Worm (Caenorhabditis elegans) whole organism, L3 larva: ENCODE measurements around the gene osm-1.
A peak's percentile ranks its signal among the peaks of the same experiment; 100 is the strongest.

Source experiments
- ZK546.5 ChIP-seq: sonication (generic microtip); optimal IDR thresholded peaks from 2 replicates; lab custom pipeline; 2017; ENCODE audit warnings: missing biosample characterization, missing genetic modification characterization
- aly-2 ChIP-seq: fragments of 150-350 bp; optimal IDR thresholded peaks from 2 replicates; lab custom pipeline; 2014; ENCODE audit warnings: missing biosample characterization, missing genetic modification characterization
- ceh-16 ChIP-seq: sonication (generic microtip); optimal IDR thresholded peaks from 2 replicates; lab custom pipeline; 2017; ENCODE audit warnings: missing biosample characterization, missing genetic modification characterization
- ceh-82 ChIP-seq: fragments of 150-350 bp; optimal IDR thresholded peaks from 2 replicates; lab custom pipeline; 2014; ENCODE audit warnings: missing biosample characterization, missing genetic modification characterization
- ceh-9 ChIP-seq: sonication (generic microtip); optimal IDR thresholded peaks from 2 replicates; lab custom pipeline; 2018; ENCODE audit warnings: missing biosample characterization, missing genetic modification characterization
- daf-12 ChIP-seq: fragments of 150-350 bp; optimal IDR thresholded peaks from 2 replicates; lab custom pipeline; 2014; ENCODE audit warnings: missing biosample characterization, missing genetic modification reagents, missing genetic modification characterization
- egl-27 ChIP-seq: sonication (generic microtip); optimal IDR thresholded peaks from 4 replicates; lab custom pipeline; 2017; ENCODE audit warnings: missing biosample characterization, missing genetic modification reagents, missing genetic modification characterization
- egl-5 ChIP-seq: fragments of 150-350 bp; optimal IDR thresholded peaks from 2 replicates; lab custom pipeline; 2017; ENCODE audit warnings: missing biosample characterization, missing genetic modification reagents, missing genetic modification characterization, inconsistent platforms
- elt-1 ChIP-seq: fragments of 150-350 bp; optimal IDR thresholded peaks from 2 replicates; lab custom pipeline; 2014; ENCODE audit warnings: missing biosample characterization, missing genetic modification characterization
- elt-2 ChIP-seq: sonication (generic microtip); optimal IDR thresholded peaks from 2 replicates; lab custom pipeline; 2016; ENCODE audit warnings: missing genetic modification reagents, mild to moderate bottlenecking, missing genetic modification characterization, missing compliant biosample characterization
- fkh-10 ChIP-seq: sonication (generic microtip); optimal IDR thresholded peaks from 2 replicates; lab custom pipeline; 2017; ENCODE audit warnings: missing biosample characterization, missing genetic modification reagents, missing genetic modification characterization
- hmg-11 ChIP-seq: sonication (generic microtip); optimal IDR thresholded peaks from 2 replicates; lab custom pipeline; 2016; ENCODE audit warnings: missing genetic modification characterization, missing compliant biosample characterization
- lin-39 ChIP-seq: fragments of 150-350 bp; optimal IDR thresholded peaks from 2 replicates; lab custom pipeline; 2018; ENCODE audit warnings: missing biosample characterization, missing genetic modification reagents, missing genetic modification characterization
- lsy-12 ChIP-seq: sonication (generic microtip); optimal IDR thresholded peaks from 2 replicates; lab custom pipeline; 2016; ENCODE audit warnings: mild to moderate bottlenecking, missing genetic modification characterization, missing compliant biosample characterization
- mdl-1 ChIP-seq: fragments of 150-350 bp; optimal IDR thresholded peaks from 2 replicates; lab custom pipeline; 2014; ENCODE audit warnings: missing biosample characterization, missing genetic modification characterization
- mml-1 ChIP-seq: fragments of 150-350 bp; sonication (generic microtip); optimal IDR thresholded peaks from 3 replicates; lab custom pipeline; 2014; ENCODE audit warnings: missing biosample characterization, missing genetic modification characterization
- nfya-1 ChIP-seq: sonication (generic microtip); optimal IDR thresholded peaks from 2 replicates; lab custom pipeline; 2017; ENCODE audit warnings: missing genetic modification characterization, mild to moderate bottlenecking, missing compliant biosample characterization, antibody characterized with exemption, moderate library complexity; ENCODE audit not compliant: insufficient read depth
- nhr-11 ChIP-seq: fragments of 150-350 bp; optimal IDR thresholded peaks from 2 replicates; lab custom pipeline; 2014; ENCODE audit warnings: missing biosample characterization, missing genetic modification characterization
- nhr-23 ChIP-seq: fragments of 150-350 bp; optimal IDR thresholded peaks from 2 replicates; lab custom pipeline; 2014; ENCODE audit warnings: missing biosample characterization, missing genetic modification reagents, missing genetic modification characterization
- nhr-25 ChIP-seq: sonication (generic microtip); optimal IDR thresholded peaks from 2 replicates; lab custom pipeline; 2017; ENCODE audit warnings: missing biosample characterization, missing genetic modification characterization
- nhr-28 ChIP-seq: fragments of 150-350 bp; optimal IDR thresholded peaks from 2 replicates; lab custom pipeline; 2014; ENCODE audit warnings: missing biosample characterization, missing genetic modification characterization
- nhr-43 ChIP-seq: sonication (generic microtip); optimal IDR thresholded peaks from 2 replicates; lab custom pipeline; 2016; ENCODE audit warnings: mild to moderate bottlenecking, missing genetic modification characterization, missing compliant biosample characterization; ENCODE audit not compliant: poor library complexity, severe bottlenecking
- nhr-67 ChIP-seq: fragments of 150-350 bp; optimal IDR thresholded peaks from 2 replicates; lab custom pipeline; 2014; ENCODE audit warnings: missing biosample characterization, missing genetic modification characterization
- nhr-76 ChIP-seq: fragments of 150-350 bp; sonication (generic microtip); optimal IDR thresholded peaks from 5 replicates; lab custom pipeline; 2014; ENCODE audit warnings: missing biosample characterization, missing genetic modification characterization
- nhr-77 ChIP-seq: fragments of 150-350 bp; optimal IDR thresholded peaks from 2 replicates; lab custom pipeline; 2014; ENCODE audit warnings: missing biosample characterization, missing genetic modification characterization
- pha-4 ChIP-seq: fragments of 150-350 bp; optimal IDR thresholded peaks from 2 replicates; lab custom pipeline; 2014; ENCODE audit warnings: missing biosample characterization, missing genetic modification reagents, missing genetic modification characterization
- pqm-1 ChIP-seq: fragments of 150-350 bp; optimal IDR thresholded peaks from 2 replicates; lab custom pipeline; 2017; ENCODE audit warnings: missing biosample characterization, missing genetic modification characterization, inconsistent platforms
- sea-2 ChIP-seq: fragments of 150-350 bp; sonication (generic microtip); optimal IDR thresholded peaks from 4 replicates; lab custom pipeline; 2014; ENCODE audit warnings: missing biosample characterization, missing genetic modification reagents, missing genetic modification characterization
- skn-1 ChIP-seq: fragments of 150-350 bp; optimal IDR thresholded peaks from 2 replicates; lab custom pipeline; 2014; ENCODE audit warnings: missing biosample characterization, missing genetic modification characterization
- tbx-2 ChIP-seq: sonication (generic microtip); optimal IDR thresholded peaks from 2 replicates; lab custom pipeline; 2016; ENCODE audit warnings: mild to moderate bottlenecking, missing genetic modification characterization, missing compliant biosample characterization
- unc-39 ChIP-seq: sonication (generic microtip); optimal IDR thresholded peaks from 4 replicates; lab custom pipeline; 2017; ENCODE audit warnings: missing biosample characterization, missing genetic modification characterization
- unc-62 ChIP-seq: fragments of 150-350 bp; sonication (generic microtip); optimal IDR thresholded peaks from 4 replicates; lab custom pipeline; 2014; ENCODE audit warnings: missing biosample characterization, missing genetic modification reagents, missing genetic modification characterization
- zag-1 ChIP-seq: fragments of 150-350 bp; optimal IDR thresholded peaks from 2 replicates; lab custom pipeline; 2014; ENCODE audit warnings: missing biosample characterization, missing genetic modification characterization
- ztf-11 ChIP-seq: fragments of 150-350 bp; optimal IDR thresholded peaks from 2 replicates; lab custom pipeline; 2014; ENCODE audit warnings: missing biosample characterization, missing genetic modification characterization
- ztf-4 ChIP-seq: fragments of 150-350 bp; optimal IDR thresholded peaks from 2 replicates; lab custom pipeline; 2014; ENCODE audit warnings: missing biosample characterization, missing genetic modification characterization

The osm-1 gene

DNA sequence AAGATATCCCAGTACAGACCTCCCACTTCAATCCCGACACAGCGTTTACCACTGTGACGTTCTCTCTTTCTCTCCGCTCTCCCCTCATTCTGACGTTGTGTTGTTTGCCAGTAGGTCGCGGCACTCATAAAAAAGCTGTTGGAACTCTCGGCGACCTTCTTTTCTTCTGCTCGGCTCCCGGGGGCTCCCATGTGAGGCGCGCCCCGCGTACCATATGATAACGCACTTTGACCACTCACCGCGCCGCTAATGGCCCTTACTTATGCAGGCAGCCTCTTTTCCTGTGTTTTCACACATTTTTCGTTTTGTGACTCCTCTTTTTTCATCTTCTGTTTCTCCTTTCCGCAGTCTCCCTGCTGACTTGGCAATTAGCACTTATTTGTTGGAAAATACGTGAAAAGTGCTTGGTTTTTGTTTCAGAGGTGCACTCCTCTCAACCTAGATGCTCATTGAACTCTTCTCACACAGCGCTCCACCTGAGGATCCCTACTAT, 38.9 kb downstream of the osm-1 start, which contains the start of gene ser-1:
ser-1 (plus strand) TSS at position 443 of the 493 bp plus-strand sequence.
- TF ChIP-seq pha-4 (tag; lab: Kevin White, UChicago) (peak; percentile 21), ztf-4 (tag; lab: Kevin White, UChicago) (no peak)

DNA sequence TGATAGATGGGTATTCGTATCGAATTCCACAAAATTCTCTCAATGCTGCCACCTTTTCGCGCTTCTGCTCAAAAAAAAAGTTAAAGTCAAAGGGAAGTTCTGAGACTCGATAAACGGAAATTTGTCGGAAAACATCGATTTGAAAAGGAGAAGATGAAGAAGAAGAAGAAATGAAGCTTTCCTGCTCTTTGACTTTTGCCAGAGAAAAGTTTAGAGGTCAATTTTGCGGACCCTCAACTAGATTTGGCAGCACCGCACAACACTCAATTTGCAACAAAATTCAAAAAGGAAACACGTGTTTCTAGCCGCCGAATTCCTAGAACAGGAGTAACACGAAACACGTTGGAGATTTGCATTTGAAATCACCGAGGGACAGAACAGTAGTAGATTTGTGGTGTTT, 47.6 kb downstream of the osm-1 start:
- TF ChIP-seq elt-1 (tag; lab: Kevin White, UChicago) (no peak), mml-1 (tag; lab: Kevin White, UChicago) (no peak), sea-2 (no peak), fkh-10 (GFP tag; lab: Kevin White, UChicago) (peak; percentile 82)
- TF ChIP-seq, all 47 proteins: peak for 1

DNA sequence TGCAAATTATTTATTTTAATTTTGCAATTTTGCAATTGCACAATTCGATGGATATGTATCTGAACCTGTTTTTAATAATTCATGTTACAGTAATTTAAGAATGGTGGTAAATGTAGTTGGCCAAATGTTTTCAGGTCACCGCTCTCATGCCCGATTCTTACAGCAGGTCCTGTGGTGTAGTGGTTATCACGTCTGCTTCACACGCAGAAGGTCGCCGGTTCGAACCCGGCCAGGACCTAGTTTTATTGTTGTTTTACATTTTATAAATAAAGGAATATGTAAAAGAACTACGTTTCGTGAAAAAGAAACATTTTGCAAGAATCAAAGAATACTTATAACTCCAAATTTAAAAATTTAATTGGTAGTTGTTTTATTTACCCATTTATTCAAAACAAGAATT, 49.8 kb downstream of the osm-1 start:
- no peak for TF ChIP-seq aly-2 (tag; lab: Kevin White, UChicago)
- no peak for TF ChIP-seq ceh-16 (tag; lab: Kevin White, UChicago)
- TF ChIP-seq lin-39 (tag; lab: Kevin White, UChicago) = no peak
- no peak for TF ChIP-seq zag-1 (tag; lab: Kevin White, UChicago)
- no peak for TF ChIP-seq ztf-11 (tag; lab: Kevin White, UChicago)
- no peak for TF ChIP-seq skn-1
- TF ChIP-seq nhr-43 (tag; lab: Kevin White, UChicago) = no peak
- TF ChIP-seq sea-2 = no peak
- no peak for TF ChIP-seq hmg-11 (tag; lab: Kevin White, UChicago)
- no peak for TF ChIP-seq nhr-25 (tag; lab: Kevin White, UChicago)
- no peak for TF ChIP-seq unc-62 (GFP tag; lab: Kevin White, UChicago)
- TF ChIP-seq nhr-28 = no peak
- no peak for TF ChIP-seq ZK546.5 (tag; lab: Kevin White, UChicago)
- TF ChIP-seq, all 47 proteins: peak for 0

DNA sequence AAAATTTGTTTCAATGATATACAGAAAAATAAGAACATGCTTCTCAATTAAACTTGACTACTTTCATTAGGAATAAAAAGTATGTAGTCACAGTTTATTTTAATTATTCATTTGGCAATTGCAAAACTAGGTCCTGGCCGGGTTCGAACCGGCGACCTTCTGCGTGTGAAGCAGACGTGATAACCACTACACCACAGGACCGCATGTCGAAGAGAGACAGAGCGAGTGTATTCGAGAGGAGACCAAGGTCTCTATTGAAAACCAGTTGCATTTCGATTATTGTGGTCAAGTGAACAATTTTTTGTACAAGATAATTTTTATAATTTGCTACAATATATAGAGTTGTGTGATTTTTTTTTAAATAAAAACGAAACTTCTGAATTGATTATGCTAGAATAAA, 50.3 kb downstream of the osm-1 start:
- TF ChIP-seq skn-1 (peak; percentile 40), unc-39 (no peak), nfya-1 (tag; lab: Kevin White, UChicago) (peak; percentile 56), hmg-11 (tag; lab: Kevin White, UChicago) (peak; percentile 84), aly-2 (tag; lab: Kevin White, UChicago) (no peak), sea-2 (no peak), ztf-4 (tag; lab: Kevin White, UChicago) (peak; percentile 38), zag-1 (tag; lab: Kevin White, UChicago) (no peak), mml-1 (tag; lab: Kevin White, UChicago) (no peak), lin-39 (tag; lab: Kevin White, UChicago) (peak; percentile 80), mdl-1 (tag; lab: Kevin White, UChicago) (no peak), ztf-11 (tag; lab: Kevin White, UChicago) (no peak), nhr-11 (tag; lab: Kevin White, UChicago) (no peak), daf-12 (tag; lab: Kevin White, UChicago) (no peak), tbx-2 (tag; lab: Kevin White, UChicago) (peak; percentile 73), nhr-28 (no peak), elt-2 (tag; lab: Kevin White, UChicago) (peak; percentile 38), egl-27 (peak; percentile 33), lsy-12 (tag; lab: Kevin White, UChicago) (peak; percentile 59), ceh-9 (no peak), nhr-23 (tag; lab: Kevin White, UChicago) (peak; percentile 47), nhr-67 (tag; lab: Kevin White, UChicago) (no peak), nhr-77 (tag; lab: Kevin White, UChicago) (no peak), ceh-82 (tag; lab: Kevin White, UChicago) (no peak), pqm-1 (tag; lab: Kevin White, UChicago) (peak; percentile 36), pha-4 (tag; lab: Kevin White, UChicago) (peak; percentile 56), nhr-25 (tag; lab: Kevin White, UChicago) (peak; percentile 63), nhr-76 (tag; lab: Kevin White, UChicago) (no peak), nhr-43 (tag; lab: Kevin White, UChicago) (peak; percentile 79), fkh-10 (GFP tag; lab: Kevin White, UChicago) (no peak), egl-5 (tag; lab: Kevin White, UChicago) (peak; percentile 29)
